Worm (Caenorhabditis elegans) whole organism, L4 larva: ENCODE results near the gene oac-1.

Experiments used
- F49E8.2 ChIP-seq: sonication (generic microtip); optimal IDR thresholded peaks from 2 replicates; lab custom pipeline; 2016; ENCODE audit warnings: missing compliant biosample characterization, mild to moderate bottlenecking, missing genetic modification characterization, borderline replicate concordance
- R02D3.7 ChIP-seq: fragments of 150-350 bp; sonication (generic microtip); optimal IDR thresholded peaks from 3 replicates; lab custom pipeline; 2014; ENCODE audit warnings: missing biosample characterization, missing genetic modification characterization
- Y48G9A.11 ChIP-seq: fragments of 200-800 bp; sonication (Bioruptor generic); IDR thresholded peaks from 2 replicates; pipeline ENCODE4 v1.3.6; 2022; ENCODE audit warnings: missing genetic modification reagents, missing genetic modification characterization, missing compliant biosample characterization
- ZK546.5 ChIP-seq, 2 experiments: sonication (generic microtip); optimal IDR thresholded peaks; 2 replicates each; lab custom pipeline; 2017; ENCODE audit warnings: missing biosample characterization in 2 of 2, missing genetic modification characterization in 2 of 2
- aly-2 ChIP-seq: sonication (generic microtip); optimal IDR thresholded peaks from 2 replicates; lab custom pipeline; 2018; ENCODE audit warnings: missing biosample characterization, missing genetic modification characterization
- ama-1 ChIP-seq: fragments of 150-350 bp; optimal IDR thresholded peaks from 2 replicates; lab custom pipeline; 2014; ENCODE audit warnings: inconsistent platforms, mixed read lengths
- ceh-28 ChIP-seq: fragments of 150-350 bp; optimal IDR thresholded peaks from 2 replicates; lab custom pipeline; 2014; ENCODE audit warnings: missing biosample characterization, missing genetic modification reagents, missing genetic modification characterization
- ceh-32 ChIP-seq: sonication (generic microtip); optimal IDR thresholded peaks from 2 replicates; lab custom pipeline; 2016; ENCODE audit warnings: mild to moderate bottlenecking, missing genetic modification characterization, missing compliant biosample characterization; ENCODE audit not compliant: poor library complexity
- ctbp-1 ChIP-seq: fragments of 200-800 bp; sonication (Bioruptor generic); IDR thresholded peaks from 2 replicates; pipeline ENCODE4 v1.3.6; 2022; ENCODE audit warnings: missing genetic modification reagents, missing genetic modification characterization, missing compliant biosample characterization
- daf-16 ChIP-seq, 3 experiments: sonication (generic microtip); optimal IDR thresholded peaks; 2 replicates each; lab custom pipeline; 2016 to 2017; ENCODE audit warnings: missing genetic modification characterization in 3 of 3, missing genetic modification reagents in 3 of 3, mild to moderate bottlenecking in 2 of 3, missing compliant biosample characterization in 2 of 3, missing biosample characterization in 1 of 3, moderate library complexity in 1 of 3
- daf-19 ChIP-seq: fragments of 200-800 bp; sonication (Bioruptor generic); conservative IDR thresholded peaks from 2 replicates; pipeline ENCODE4 v1.3.6; 2022; ENCODE audit warnings: missing genetic modification characterization, missing compliant biosample characterization
- dmd-6 ChIP-seq: fragments of 200-800 bp; sonication (Bioruptor generic); IDR thresholded peaks from 2 replicates; pipeline ENCODE4 v1.3.6; 2022; ENCODE audit warnings: missing genetic modification reagents, missing genetic modification characterization, missing compliant biosample characterization
- dmd-8 ChIP-seq: fragments of 200-800 bp; sonication (Bioruptor generic); IDR thresholded peaks from 2 replicates; pipeline ENCODE4 v1.3.6; 2022; ENCODE audit warnings: missing genetic modification characterization, missing compliant biosample characterization
- dmd-9 ChIP-seq: fragments of 200-800 bp; sonication (Bioruptor generic); IDR thresholded peaks from 2 replicates; pipeline ENCODE4 v1.3.6; 2022; ENCODE audit warnings: missing genetic modification reagents, missing genetic modification characterization, missing compliant biosample characterization
- duxl-1 ChIP-seq: sonication (generic microtip); optimal IDR thresholded peaks from 2 replicates; lab custom pipeline; 2016; ENCODE audit warnings: mild to moderate bottlenecking, missing genetic modification characterization, moderate library complexity, missing compliant biosample characterization; ENCODE audit not compliant: poor library complexity
- dve-1 ChIP-seq: sonication (generic microtip); optimal IDR thresholded peaks from 2 replicates; lab custom pipeline; 2017; ENCODE audit warnings: antibody characterized with exemption, mild to moderate bottlenecking, missing genetic modification characterization, missing compliant biosample characterization; ENCODE audit not compliant: insufficient read depth
- egl-27 ChIP-seq: sonication (generic microtip); optimal IDR thresholded peaks from 3 replicates; lab custom pipeline; 2017; ENCODE audit warnings: missing biosample characterization, missing genetic modification reagents, missing genetic modification characterization
- fos-1 ChIP-seq: fragments of 150-350 bp; optimal IDR thresholded peaks from 2 replicates; lab custom pipeline; 2014; ENCODE audit warnings: missing biosample characterization, missing genetic modification characterization
- hlh-11 ChIP-seq: fragments of 200-800 bp; sonication (Bioruptor generic); optimal IDR thresholded peaks from 2 replicates; lab custom pipeline; 2018; ENCODE audit warnings: mild to moderate bottlenecking, missing genetic modification characterization, missing compliant biosample characterization
- hlh-30 ChIP-seq: sonication (generic microtip); optimal IDR thresholded peaks from 2 replicates; lab custom pipeline; 2017; ENCODE audit warnings: antibody characterized with exemption, mild to moderate bottlenecking, missing genetic modification characterization, missing compliant biosample characterization; ENCODE audit not compliant: insufficient read depth
- jun-1 ChIP-seq: fragments of 150-350 bp; optimal IDR thresholded peaks from 2 replicates; lab custom pipeline; 2014; ENCODE audit warnings: missing biosample characterization, missing genetic modification reagents, missing genetic modification characterization
- lin-1 ChIP-seq: fragments of 200-800 bp; sonication (Bioruptor generic); IDR thresholded peaks from 2 replicates; pipeline ENCODE4 v1.3.6; 2022; ENCODE audit warnings: missing genetic modification reagents, missing genetic modification characterization, missing compliant biosample characterization
- lin-15B ChIP-seq: fragments of 150-350 bp; sonication (generic microtip); optimal IDR thresholded peaks from 3 replicates; lab custom pipeline; 2014; ENCODE audit warnings: missing biosample characterization, missing genetic modification characterization
- lsy-2 ChIP-seq, 2 experiments: fragments of 150-350 bp in 1 of 2; sonication (generic microtip) in 1 of 2; optimal IDR thresholded peaks; 2 replicates each; lab custom pipeline; 2014 to 2017; ENCODE audit warnings: missing biosample characterization in 2 of 2, missing genetic modification characterization in 2 of 2
- mdl-1 ChIP-seq, 2 experiments: fragments of 150-350 bp in 1 of 2; sonication (generic microtip) in 1 of 2; optimal IDR thresholded peaks; 2 replicates each; lab custom pipeline; 2014 to 2017; ENCODE audit warnings: missing biosample characterization in 2 of 2, missing genetic modification characterization in 2 of 2
- nhr-102 ChIP-seq: sonication (generic microtip); optimal IDR thresholded peaks from 2 replicates; lab custom pipeline; 2016; ENCODE audit warnings: mild to moderate bottlenecking, missing genetic modification characterization, moderate library complexity, missing compliant biosample characterization
- nhr-28 ChIP-seq: fragments of 150-350 bp; optimal IDR thresholded peaks from 2 replicates; lab custom pipeline; 2014; ENCODE audit warnings: missing biosample characterization, missing genetic modification characterization
- nhr-48 ChIP-seq: sonication (generic microtip); optimal IDR thresholded peaks from 2 replicates; lab custom pipeline; 2016; ENCODE audit warnings: mild to moderate bottlenecking, missing genetic modification characterization, missing compliant biosample characterization
- nhr-77 ChIP-seq: fragments of 150-350 bp; optimal IDR thresholded peaks from 2 replicates; lab custom pipeline; 2014; ENCODE audit warnings: missing biosample characterization, missing genetic modification characterization
- pha-4 ChIP-seq, 2 experiments: fragments of 150-350 bp in 1 of 2; fragments of 200-800 bp in 1 of 2; sonication (Bioruptor generic) in 1 of 2; IDR thresholded peaks in 1 of 2; optimal IDR thresholded peaks in 1 of 2; 2 replicates each; pipeline versions ENCODE4 v1.3.6 to Lab custom; 2014 to 2022; ENCODE audit warnings: missing genetic modification characterization in 2 of 2, missing genetic modification reagents in 2 of 2, missing biosample characterization in 1 of 2, missing compliant biosample characterization in 1 of 2
- php-3 ChIP-seq: fragments of 200-800 bp; sonication (Bioruptor generic); IDR thresholded peaks from 2 replicates; pipeline ENCODE4 v1.3.6; 2022; ENCODE audit warnings: missing genetic modification reagents, missing genetic modification characterization, missing compliant biosample characterization
- pqm-1 ChIP-seq: sonication (generic microtip); optimal IDR thresholded peaks from 2 replicates; lab custom pipeline; 2017; ENCODE audit warnings: missing biosample characterization, missing genetic modification characterization
- set-16 ChIP-seq: fragments of 200-800 bp; sonication (Bioruptor generic); IDR thresholded peaks from 2 replicates; pipeline ENCODE4 v1.3.6; 2022; ENCODE audit warnings: missing genetic modification reagents, missing genetic modification characterization, missing compliant biosample characterization
- snpc-1.2 ChIP-seq: fragments of 200-800 bp; sonication (Bioruptor generic); IDR thresholded peaks from 2 replicates; pipeline ENCODE4 v1.3.6; 2022; ENCODE audit warnings: missing genetic modification reagents, missing genetic modification characterization, missing compliant biosample characterization
- snpc-4 ChIP-seq: fragments of 150-350 bp; optimal IDR thresholded peaks from 2 replicates; lab custom pipeline; 2014; ENCODE audit warnings: missing biosample characterization, missing genetic modification characterization
- spr-1 ChIP-seq: sonication (generic microtip); optimal IDR thresholded peaks from 2 replicates; lab custom pipeline; 2016; ENCODE audit warnings: mild to moderate bottlenecking, missing genetic modification characterization, missing compliant biosample characterization
- tra-1 ChIP-seq: fragments of 200-800 bp; sonication (Bioruptor generic); IDR thresholded peaks from 2 replicates; pipeline ENCODE4 v1.3.6; 2022; ENCODE audit warnings: missing genetic modification reagents, missing genetic modification characterization, missing compliant biosample characterization
- unc-62 ChIP-seq, 3 experiments: fragments of 150-350 bp in 1 of 3; sonication (generic microtip); optimal IDR thresholded peaks in 2 of 3; peaks in 1 of 3; 1 replicate in 1 of 3; 2 replicates in 2 of 3; lab custom pipeline; 2014 to 2017; ENCODE audit warnings: missing biosample characterization in 3 of 3, missing genetic modification characterization in 3 of 3, missing genetic modification reagents in 3 of 3, missing genotype in 1 of 3
- zag-1 ChIP-seq: fragments of 150-350 bp; optimal IDR thresholded peaks from 2 replicates; lab custom pipeline; 2014; ENCODE audit warnings: missing biosample characterization, missing genetic modification characterization
- zip-11 ChIP-seq: fragments of 200-800 bp; sonication (Bioruptor generic); IDR thresholded peaks from 2 replicates; pipeline ENCODE4 v1.3.6; 2022; ENCODE audit warnings: missing genetic modification characterization, missing compliant biosample characterization
- ztf-7 ChIP-seq: fragments of 150-350 bp; optimal IDR thresholded peaks from 2 replicates; lab custom pipeline; 2014; ENCODE audit warnings: missing biosample characterization, missing genetic modification characterization

oac-1 gene

ce11 chrV:19540916-19541315 is 14.9 kb downstream of the oac-1 start:
- TF ChIP-seq aly-2 (tag; lab: Kevin White, UChicago), result no peak
- TF ChIP-seq php-3, result no peak
- no peak for TF ChIP-seq dmd-9 (GFP tag; lab: Robert Waterston, UW)
- TF ChIP-seq fos-1 (tag; lab: Kevin White, UChicago), result no peak
- TF ChIP-seq ama-1 (lab: Kevin White, UChicago), result no peak
- no peak for TF ChIP-seq snpc-1.2
- TF ChIP-seq F49E8.2 (tag; lab: Kevin White, UChicago), result no peak
- no peak for TF ChIP-seq spr-1 (tag; lab: Kevin White, UChicago)
- TF ChIP-seq ctbp-1 (GFP tag; lab: Robert Waterston, UW), result no peak
- no peak for TF ChIP-seq ZK546.5 (tag; optimal IDR thresholded peaks at IDR 0.05; lab: Kevin White, UChicago)
- peak; percentile 43; the same call in 1 of the 2 replicates for TF ChIP-seq pha-4 (GFP tag; IDR thresholded peaks at IDR 0.05; lab: Robert Waterston, UW)
- TF ChIP-seq pha-4 (tag; optimal IDR thresholded peaks at IDR 0.05; lab: Kevin White, UChicago), result no peak
- TF ChIP-seq set-16 (GFP tag; lab: Robert Waterston, UW), result peak; percentile 85
- no peak for TF ChIP-seq mdl-1 (tag; optimal IDR thresholded peaks at IDR 0.05; lab: Kevin White, UChicago)
- TF ChIP-seq ceh-32 (tag; lab: Kevin White, UChicago), result no peak
- TF ChIP-seq hlh-11 (tag; lab: Kevin White, UChicago), result peak; percentile 21
- TF ChIP-seq daf-19, result no peak
- no peak for TF ChIP-seq snpc-4 (tag; lab: Kevin White, UChicago)
- TF ChIP-seq R02D3.7, result no peak
- TF ChIP-seq zip-11 (GFP tag; lab: Robert Waterston, UW), result no peak
- TF ChIP-seq lin-1 (GFP tag; lab: Robert Waterston, UW), result no peak
- no peak for TF ChIP-seq Y48G9A.11
- no peak for TF ChIP-seq ceh-28 (tag; lab: Kevin White, UChicago)

- no peak for TF ChIP-seq jun-1
- 0 out of 2 replicates have a peak, but pooled peaks have one; percentile 41 for TF ChIP-seq lin-1 (GFP tag; lab: Robert Waterston, UW)
- peak; percentile 75 for TF ChIP-seq hlh-11 (tag; lab: Kevin White, UChicago)
- TF ChIP-seq pqm-1 (tag; lab: Kevin White, UChicago), result peak; percentile 12
- TF ChIP-seq nhr-48, result peak; percentile 59
- no peak for TF ChIP-seq dmd-8 (GFP tag; lab: Robert Waterston, UW)
- peak; percentile 5 for TF ChIP-seq hlh-30
- TF ChIP-seq nhr-77 (tag; lab: Kevin White, UChicago), result peak; percentile 4
- TF ChIP-seq duxl-1, result no peak
- TF ChIP-seq zag-1 (tag; lab: Kevin White, UChicago), result no peak
- peak; percentile 81 for TF ChIP-seq dve-1
- no peak for TF ChIP-seq daf-16 (GFP tag; optimal IDR thresholded peaks at IDR 0.05; lab: Kevin White, UChicago)
- peak; percentile 62 for TF ChIP-seq daf-16 (tag; optimal IDR thresholded peaks at IDR 0.05; lab: Kevin White, UChicago)
- peak in 1 of 2 experiments; percentile 7 for TF ChIP-seq lsy-2 (tag; optimal IDR thresholded peaks at IDR 0.05; lab: Kevin White, UChicago)
- peak; percentile 56 for TF ChIP-seq nhr-28
- no peak for TF ChIP-seq egl-27 (tag; lab: Kevin White, UChicago)
- no peak for TF ChIP-seq set-16 (GFP tag; lab: Robert Waterston, UW)
- peak; percentile 80 for TF ChIP-seq php-3
- TF ChIP-seq lin-15B (tag; lab: Kevin White, UChicago), result no peak
- TF ChIP-seq ctbp-1 (GFP tag; lab: Robert Waterston, UW), result no peak
- no peak for TF ChIP-seq snpc-4 (tag; lab: Kevin White, UChicago)
- TF ChIP-seq ztf-7 (tag; lab: Kevin White, UChicago), result no peak
- TF ChIP-seq unc-62 (GFP tag; optimal IDR thresholded peaks at IDR 0.05 in 1 of 2; lab: Kevin White, UChicago), result peak in 1 of 2 experiments; percentile 21
- no peak for TF ChIP-seq unc-62 (tag; optimal IDR thresholded peaks at IDR 0.05; lab: Kevin White, UChicago)
- TF ChIP-seq nhr-102, result peak; percentile 37
- peak; percentile 88 for TF ChIP-seq dmd-6
- TF ChIP-seq tra-1 (GFP tag; lab: Robert Waterston, UW), result peak; percentile 82
Measured at ce11 chrV:19533480-19533879, 22.3 kb downstream of the oac-1 start.
